Fruit fly (Drosophila melanogaster) whole organism, larva: ENCODE data around the gene Nil.

Source experiments
- noc ChIP-seq: fragments of 200-800 bp; sonication (Bioruptor generic); optimal IDR thresholded peaks from 3 replicates; lab custom pipeline; 2019; ENCODE audit warnings: missing biosample characterization, mild to moderate bottlenecking, missing genetic modification characterization, moderate library complexity

The Nil gene

DNA sequence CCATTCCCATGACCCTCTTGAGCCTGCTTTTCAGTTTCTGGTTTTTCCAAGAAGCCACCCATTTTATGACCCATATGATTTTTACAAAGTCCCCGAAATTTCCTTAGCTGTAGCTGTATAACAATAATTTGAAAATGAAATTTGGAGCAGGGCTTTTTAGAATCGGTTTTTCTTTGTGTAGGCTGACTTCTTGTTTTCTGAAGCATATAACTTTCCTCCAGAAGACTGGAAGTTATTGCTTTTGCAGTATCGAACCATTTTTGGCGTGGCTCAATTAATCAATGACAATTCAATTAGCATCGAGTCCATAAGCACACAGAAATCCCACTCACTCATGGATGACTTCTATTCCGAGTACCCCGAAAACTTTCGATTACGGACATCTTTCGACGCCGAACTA is at the start of gene Nil:
TSS of gene Nil (minus strand) at position 101 of the 400 bp plus-strand sequence.
- TF ChIP-seq noc, result no peak

DNA sequence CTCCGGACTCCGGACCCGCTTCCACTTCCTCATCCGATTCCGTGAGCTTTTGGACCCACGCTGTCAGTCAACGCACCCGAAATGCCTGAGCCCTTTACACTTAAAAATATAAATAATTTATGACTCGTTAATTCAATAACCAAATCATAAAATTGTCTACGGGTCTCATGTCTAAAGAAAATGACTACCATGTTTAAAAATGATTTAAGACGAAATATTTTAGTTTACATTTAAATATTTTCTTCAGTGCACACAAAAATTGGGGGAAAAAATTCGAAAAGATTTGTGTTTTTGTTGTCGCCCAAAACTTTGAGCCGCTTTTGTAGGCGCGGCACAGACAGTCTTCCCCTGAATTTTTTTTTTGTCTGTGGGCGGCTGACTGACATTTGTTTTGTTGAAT is 12.0 kb downstream of the Nil start:
- no peak for TF ChIP-seq noc

DNA sequence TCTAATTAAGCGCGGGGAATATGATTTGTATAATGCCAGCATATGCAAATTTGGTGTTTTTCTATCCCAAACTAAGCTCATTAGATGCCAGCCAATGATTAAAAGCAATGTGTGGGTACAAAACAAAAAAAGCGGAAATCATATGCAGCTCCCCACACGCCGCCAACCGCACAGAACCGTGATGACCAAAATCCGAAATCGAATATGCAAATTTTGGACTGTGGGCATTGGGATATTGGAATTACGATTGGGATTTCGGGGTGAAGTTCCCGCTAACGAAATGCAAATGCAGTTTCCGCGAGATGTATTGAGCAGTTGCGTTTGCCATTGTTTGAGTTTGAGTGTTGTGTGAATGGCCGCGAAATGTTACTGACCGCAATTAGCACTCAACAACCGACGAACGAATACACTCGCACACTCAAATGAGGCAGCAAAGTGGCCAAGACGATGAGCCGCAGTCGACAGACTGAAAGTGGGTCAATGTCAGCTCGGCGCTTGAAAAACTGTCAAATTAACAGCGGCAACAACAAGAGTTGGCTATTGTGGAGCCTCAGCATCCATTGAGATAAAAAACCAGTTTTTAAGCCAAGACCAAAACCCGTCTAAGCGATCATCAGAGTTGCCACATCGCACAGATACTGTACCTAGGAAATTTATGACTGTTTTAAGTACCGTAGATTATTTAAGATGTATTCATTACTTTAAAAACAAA is 13.2 kb downstream of the Nil start:
- no peak for TF ChIP-seq noc

DNA sequence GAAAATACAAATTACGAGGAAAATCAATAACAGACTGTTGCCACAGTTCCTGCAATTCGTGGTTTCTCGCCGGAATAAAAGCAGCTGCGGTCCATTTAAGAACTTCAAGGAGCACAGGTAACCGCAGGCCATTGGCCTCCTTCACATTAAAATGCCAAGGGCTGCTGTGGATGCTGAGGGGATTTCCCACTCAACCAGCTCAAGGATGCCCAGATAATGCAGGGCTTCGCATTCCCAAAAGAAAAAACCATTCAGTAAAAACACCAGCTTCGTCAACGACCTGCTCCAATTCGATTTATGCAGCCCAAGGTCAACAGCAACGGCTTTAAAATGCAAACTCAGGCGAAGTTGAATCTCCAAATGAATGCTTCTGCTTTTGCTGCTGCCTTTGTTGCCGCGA is 26.4 kb downstream of the Nil start:
- no peak for TF ChIP-seq noc

DNA sequence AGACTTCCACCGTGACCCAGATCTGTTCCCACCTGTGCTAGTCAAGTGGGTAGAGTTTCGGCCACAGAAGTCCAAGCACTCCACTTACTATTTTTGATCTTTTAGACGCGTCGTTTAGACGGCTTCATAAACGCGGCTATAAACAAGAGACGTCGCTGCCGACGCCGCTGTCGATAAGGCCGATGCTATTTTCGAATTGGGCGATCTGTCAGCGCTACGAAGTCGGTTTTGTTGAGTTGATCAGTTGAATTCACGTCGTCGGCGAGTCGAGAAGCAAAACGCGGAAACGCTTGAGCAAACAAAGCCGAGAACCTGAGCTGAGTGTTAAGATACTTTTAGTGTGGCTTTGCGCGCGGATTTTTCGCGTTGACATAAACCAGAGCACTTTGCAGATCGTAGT is 27.2 kb downstream of the Nil start, which contains the start of gene osy:
TSS of gene osy (plus strand) at position 240 of the 400 bp plus-strand sequence.
- no peak for TF ChIP-seq noc
